Fruit fly (Drosophila melanogaster): Measurements from ENCODE around the gene CG4461.

DNA sequence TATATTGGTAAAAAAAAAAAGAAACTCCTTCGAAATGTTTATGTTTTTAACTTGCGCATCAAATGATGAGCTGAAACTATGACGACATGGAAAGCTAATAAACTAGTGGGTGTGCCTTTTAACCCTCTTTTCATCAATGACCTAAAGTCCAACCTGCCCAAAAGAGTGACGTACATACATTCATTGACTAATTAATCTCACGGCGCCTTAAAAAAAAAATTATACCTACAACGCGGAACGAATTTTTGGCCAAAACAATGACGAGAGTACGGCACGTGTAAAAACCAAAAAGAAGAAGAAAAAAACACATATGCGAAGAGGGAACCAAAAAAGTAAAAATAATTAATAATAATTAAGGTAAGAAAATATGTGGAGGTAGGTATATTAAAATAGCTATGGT is 36.7 kb upstream of the CG4461 start, which contains the start of gene PGRP-LC:
- TF ChIP-seq Snoo (tag; optimal IDR thresholded peaks at IDR 0.05) (no peak), EcR (GFP tag; optimal IDR thresholded peaks at IDR 0.05) (no peak), CG8301 (tag; optimal IDR thresholded peaks at IDR 0.05) (no peak)
